Fruit fly (Drosophila melanogaster) whole organism, prepupa: Measurements from ENCODE around the gene AdipoR.

Experiments used
- CG10669 ChIP-seq: fragments of 200-800 bp; sonication (Bioruptor generic); optimal IDR thresholded peaks from 3 replicates; lab custom pipeline; 2018; ENCODE audit warnings: missing biosample characterization, mild to moderate bottlenecking, missing genetic modification characterization, moderate library complexity
- CG11294 ChIP-seq: fragments of 200-800 bp; sonication (Bioruptor generic); IDR thresholded peaks from 2 replicates; pipeline ENCODE4 v1.3.6; 2022; ENCODE audit warnings: missing biosample characterization, missing genetic modification characterization
- CG11762 ChIP-seq: fragments of 200-800 bp; sonication (Bioruptor generic); optimal IDR thresholded peaks from 3 replicates; lab custom pipeline; 2016; ENCODE audit warnings: missing biosample characterization, missing genetic modification characterization; ENCODE audit not compliant: insufficient read depth
- CG11902 ChIP-seq: fragments of 200-800 bp; sonication (Bioruptor generic); optimal IDR thresholded peaks from 3 replicates; lab custom pipeline; 2016; ENCODE audit warnings: missing biosample characterization, missing genetic modification characterization
- CG15336 ChIP-seq: fragments of 200-800 bp; sonication (Bioruptor generic); IDR thresholded peaks from 2 replicates; pipeline ENCODE4 v1.3.6; 2022; ENCODE audit warnings: missing biosample characterization, missing genetic modification characterization
- CG3032 ChIP-seq: fragments of 200-800 bp; optimal IDR thresholded peaks from 2 replicates; lab custom pipeline; 2019; ENCODE audit warnings: missing biosample characterization, mild to moderate bottlenecking, missing genetic modification characterization, moderate library complexity
- CG31627 ChIP-seq: fragments of 200-800 bp; sonication (Bioruptor generic); optimal IDR thresholded peaks from 3 replicates; lab custom pipeline; 2016; ENCODE audit warnings: missing biosample characterization, missing genetic modification characterization
- CG3919 ChIP-seq: fragments of 200-800 bp; sonication (Bioruptor generic); optimal IDR thresholded peaks from 3 replicates; lab custom pipeline; 2016; ENCODE audit warnings: missing biosample characterization, missing genetic modification characterization
- CG4318 ChIP-seq: fragments of 200-800 bp; sonication (Bioruptor generic); optimal IDR thresholded peaks from 3 replicates; lab custom pipeline; 2017; ENCODE audit warnings: missing biosample characterization, mild to moderate bottlenecking, missing genetic modification characterization
- CG6163 ChIP-seq: fragments of 200-800 bp; sonication (Bioruptor generic); IDR thresholded peaks from 3 replicates; pipeline ENCODE4 v1.3.6; 2022; ENCODE audit warnings: missing biosample characterization, missing genetic modification characterization
- CG6276 ChIP-seq: fragments of 200-800 bp; sonication (Bioruptor generic); optimal IDR thresholded peaks from 2 replicates; lab custom pipeline; 2017; ENCODE audit warnings: missing biosample characterization, mild to moderate bottlenecking, missing genetic modification characterization
- CG6792 ChIP-seq: fragments of 200-800 bp; sonication (Bioruptor generic); optimal IDR thresholded peaks from 3 replicates; lab custom pipeline; 2016; ENCODE audit warnings: missing biosample characterization, missing genetic modification characterization
- CG6808 ChIP-seq: fragments of 200-800 bp; sonication (Bioruptor generic); optimal IDR thresholded peaks from 3 replicates; lab custom pipeline; 2017; ENCODE audit warnings: missing biosample characterization, missing genetic modification characterization, mild to moderate bottlenecking, moderate library complexity, missing genetic modification reagents
- CG6854 ChIP-seq: fragments of 200-800 bp; sonication (Bioruptor generic); optimal IDR thresholded peaks from 2 replicates; lab custom pipeline; 2017; ENCODE audit warnings: missing biosample characterization, mild to moderate bottlenecking, missing genetic modification characterization
- CG8319 ChIP-seq: fragments of 200-800 bp; sonication (Bioruptor generic); optimal IDR thresholded peaks from 3 replicates; lab custom pipeline; 2016; ENCODE audit warnings: missing biosample characterization, missing genetic modification characterization
- CG8632 ChIP-seq: fragments of 200-800 bp; sonication (Bioruptor generic); optimal IDR thresholded peaks from 3 replicates; lab custom pipeline; 2016; ENCODE audit warnings: missing biosample characterization, missing genetic modification characterization
- CG9139 ChIP-seq: fragments of 200-800 bp; sonication (Bioruptor generic); optimal IDR thresholded peaks from 3 replicates; lab custom pipeline; 2017; ENCODE audit warnings: missing biosample characterization, mild to moderate bottlenecking, missing genetic modification characterization
- Eip75B ChIP-seq: fragments of 200-800 bp; sonication (Bioruptor generic); optimal IDR thresholded peaks from 3 replicates; lab custom pipeline; 2016; ENCODE audit warnings: missing biosample characterization, missing genetic modification characterization
- Eip78C ChIP-seq: fragments of 200-800 bp; sonication (Bioruptor generic); peaks from one replicate; lab custom pipeline; 2016; ENCODE audit warnings: missing biosample characterization, missing genetic modification characterization
- Eip93F ChIP-seq: fragments of 200-800 bp; sonication (Bioruptor generic); optimal IDR thresholded peaks from 2 replicates; lab custom pipeline; 2016; ENCODE audit warnings: missing biosample characterization, mild to moderate bottlenecking, missing genetic modification characterization
- Ets21C ChIP-seq: fragments of 200-800 bp; sonication (Bioruptor generic); optimal IDR thresholded peaks from 3 replicates; lab custom pipeline; 2016; ENCODE audit warnings: missing biosample characterization, missing genetic modification characterization
- Ets96B ChIP-seq: fragments of 200-800 bp; optimal IDR thresholded peaks from 2 replicates; lab custom pipeline; 2019; ENCODE audit warnings: missing biosample characterization, mild to moderate bottlenecking, missing genetic modification characterization, moderate library complexity
- Hr39 ChIP-seq: fragments of 200-800 bp; sonication (Bioruptor generic); optimal IDR thresholded peaks from 2 replicates; lab custom pipeline; 2016; ENCODE audit warnings: missing biosample characterization, missing genetic modification characterization
- Hr4 ChIP-seq: fragments of 200-800 bp; sonication (Bioruptor generic); optimal IDR thresholded peaks from 3 replicates; lab custom pipeline; 2016; ENCODE audit warnings: missing biosample characterization, missing genetic modification characterization
- Lpt ChIP-seq: fragments of 200-800 bp; sonication (Bioruptor generic); optimal IDR thresholded peaks from 3 replicates; lab custom pipeline; 2016; ENCODE audit warnings: missing biosample characterization, missing genetic modification characterization
- Met ChIP-seq: fragments of 200-800 bp; sonication (Bioruptor generic); optimal IDR thresholded peaks from 3 replicates; lab custom pipeline; 2016; ENCODE audit warnings: missing biosample characterization, missing genetic modification characterization
- Smox ChIP-seq: fragments of 200-800 bp; sonication (Bioruptor generic); optimal IDR thresholded peaks from 3 replicates; lab custom pipeline; 2016; ENCODE audit warnings: missing biosample characterization, missing genetic modification characterization
- Sox14 ChIP-seq: fragments of 200-800 bp; sonication (Bioruptor generic); optimal IDR thresholded peaks from 3 replicates; lab custom pipeline; 2016; ENCODE audit warnings: missing biosample characterization, missing genetic modification characterization
- achi ChIP-seq: fragments of 200-800 bp; sonication (Bioruptor generic); optimal IDR thresholded peaks from 3 replicates; lab custom pipeline; 2016; ENCODE audit warnings: missing biosample characterization, missing genetic modification characterization
- acj6 ChIP-seq: fragments of 200-800 bp; sonication (Bioruptor generic); optimal IDR thresholded peaks from 3 replicates; lab custom pipeline; 2016; ENCODE audit warnings: missing biosample characterization, missing genetic modification characterization
- cyc ChIP-seq: fragments of 200-800 bp; sonication (Bioruptor generic); optimal IDR thresholded peaks from 3 replicates; lab custom pipeline; 2016; ENCODE audit warnings: missing biosample characterization, missing genetic modification characterization
- dac ChIP-seq: fragments of 200-800 bp; sonication (Bioruptor generic); optimal IDR thresholded peaks from 2 replicates; lab custom pipeline; 2017; ENCODE audit warnings: missing biosample characterization, mild to moderate bottlenecking, missing genetic modification characterization
- eg ChIP-seq: fragments of 200-800 bp; sonication (Bioruptor generic); IDR thresholded peaks from 3 replicates; pipeline ENCODE4 v1.3.6; 2022; ENCODE audit warnings: missing biosample characterization, missing genetic modification characterization
- esn ChIP-seq: fragments of 200-800 bp; sonication (Bioruptor generic); optimal IDR thresholded peaks from 2 replicates; lab custom pipeline; 2016; ENCODE audit warnings: missing biosample characterization, mild to moderate bottlenecking, missing genetic modification characterization, moderate library complexity
- fd59A ChIP-seq: fragments of 200-800 bp; sonication (Bioruptor generic); optimal IDR thresholded peaks from 2 replicates; lab custom pipeline; 2017; ENCODE audit warnings: missing biosample characterization, mild to moderate bottlenecking, missing genetic modification characterization, missing genetic modification reagents
- fkh ChIP-seq: fragments of 200-800 bp; sonication (Bioruptor generic); optimal IDR thresholded peaks from 3 replicates; lab custom pipeline; 2017; ENCODE audit warnings: missing biosample characterization, mild to moderate bottlenecking, missing genetic modification characterization, moderate library complexity
- lz ChIP-seq: fragments of 200-800 bp; sonication (Bioruptor generic); optimal IDR thresholded peaks from 3 replicates; lab custom pipeline; 2016; ENCODE audit warnings: missing biosample characterization, missing genetic modification characterization
- net ChIP-seq: fragments of 200-800 bp; sonication (Bioruptor generic); optimal IDR thresholded peaks from 3 replicates; lab custom pipeline; 2016; ENCODE audit warnings: missing biosample characterization, missing genetic modification characterization
- salr ChIP-seq, 2 experiments: fragments of 200-800 bp; sonication (Bioruptor generic); optimal IDR thresholded peaks; 3 replicates each; lab custom pipeline; 2016 to 2018; ENCODE audit warnings: missing biosample characterization in 2 of 2, missing genetic modification characterization in 2 of 2, mild to moderate bottlenecking in 1 of 2
- svp ChIP-seq: fragments of 200-800 bp; sonication (Bioruptor generic); peaks from one replicate; lab custom pipeline; 2016; ENCODE audit warnings: missing biosample characterization, missing genetic modification characterization
- vri ChIP-seq: fragments of 200-800 bp; sonication (Bioruptor generic); optimal IDR thresholded peaks from 3 replicates; lab custom pipeline; 2016; ENCODE audit warnings: missing biosample characterization, mild to moderate bottlenecking, missing genetic modification characterization

The AdipoR gene

dm6 chr3R:22528264-22529158, 19.1 kb downstream of the AdipoR start, which contains the start of gene CG5346 (continued):
- peak; percentile 3 for TF ChIP-seq net (GFP tag; lab: Kevin White, UChicago)
- TF ChIP-seq CG4318 (GFP tag; lab: Kevin White, UChicago), result no peak
- no peak for TF ChIP-seq dac (GFP tag; lab: Kevin White, UChicago)
- TF ChIP-seq CG8319 (GFP tag; lab: Kevin White, UChicago), result no peak

DNA sequence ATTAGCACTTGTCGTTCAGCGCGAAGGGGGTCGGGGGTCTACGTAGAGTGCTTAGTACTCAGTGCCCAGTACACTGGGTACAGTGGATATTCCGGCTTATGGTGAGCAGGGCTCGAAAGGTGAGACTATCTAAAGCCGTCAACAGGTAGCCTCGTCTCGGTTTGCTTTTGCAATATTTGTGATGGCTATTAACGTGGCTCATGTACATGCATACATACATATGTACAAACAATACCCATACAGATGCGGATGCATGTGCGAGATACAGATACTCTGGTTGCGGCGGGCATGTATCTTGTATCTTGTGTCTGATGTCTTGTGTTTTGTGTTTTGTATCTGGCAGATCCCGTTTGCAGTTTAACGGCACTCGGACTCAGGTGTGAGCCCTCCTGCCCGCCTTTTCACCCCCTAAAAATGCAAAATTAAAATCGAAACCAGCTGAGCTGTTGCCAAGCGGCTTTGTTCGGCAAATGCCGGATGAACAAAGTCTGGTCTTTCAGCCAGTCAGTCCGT, 20.0 kb downstream of the AdipoR start:
- TF ChIP-seq fkh, result peak; percentile 42
- no peak for TF ChIP-seq Ets96B (tag; lab: Kevin White, UChicago)
- TF ChIP-seq CG9139 (GFP tag; lab: Kevin White, UChicago), result peak; percentile 4
- TF ChIP-seq CG11902 (GFP tag; lab: Kevin White, UChicago), result no peak
- TF ChIP-seq CG11294 (GFP tag; lab: Robert Waterston, UW), result no peak
- TF ChIP-seq CG6792, result no peak
- no peak for TF ChIP-seq Lpt (GFP tag; lab: Kevin White, UChicago)
- peak; percentile 70 for TF ChIP-seq Eip78C (GFP tag; lab: Kevin White, UChicago)
- no peak for TF ChIP-seq fd59A (GFP tag; lab: Kevin White, UChicago)
- TF ChIP-seq Eip75B (GFP tag; lab: Kevin White, UChicago), result no peak
- TF ChIP-seq CG6163 (GFP tag; lab: Robert Waterston, UW), result peak; percentile 42; the same call in 1 of the 3 replicates
- TF ChIP-seq Hr4 (GFP tag; lab: Kevin White, UChicago), result no peak
- TF ChIP-seq Ets21C, result no peak
- no peak for TF ChIP-seq Met (GFP tag; lab: Kevin White, UChicago)
- peak; percentile 7 for TF ChIP-seq CG6808 (GFP tag; lab: Kevin White, UChicago)
- TF ChIP-seq Smox, result no peak

dm6 chr3R:22527192-22527591, 20.5 kb downstream of the AdipoR start:
- TF ChIP-seq CG6792, result no peak
- TF ChIP-seq svp, result no peak
- peak; percentile 62 for TF ChIP-seq vri (GFP tag; lab: Kevin White, UChicago)
- TF ChIP-seq net (GFP tag; lab: Kevin White, UChicago), result no peak
- no peak for TF ChIP-seq CG10669
- TF ChIP-seq CG4318 (GFP tag; lab: Kevin White, UChicago), result no peak
- no peak for TF ChIP-seq Eip93F
- TF ChIP-seq Ets21C, result no peak

DNA sequence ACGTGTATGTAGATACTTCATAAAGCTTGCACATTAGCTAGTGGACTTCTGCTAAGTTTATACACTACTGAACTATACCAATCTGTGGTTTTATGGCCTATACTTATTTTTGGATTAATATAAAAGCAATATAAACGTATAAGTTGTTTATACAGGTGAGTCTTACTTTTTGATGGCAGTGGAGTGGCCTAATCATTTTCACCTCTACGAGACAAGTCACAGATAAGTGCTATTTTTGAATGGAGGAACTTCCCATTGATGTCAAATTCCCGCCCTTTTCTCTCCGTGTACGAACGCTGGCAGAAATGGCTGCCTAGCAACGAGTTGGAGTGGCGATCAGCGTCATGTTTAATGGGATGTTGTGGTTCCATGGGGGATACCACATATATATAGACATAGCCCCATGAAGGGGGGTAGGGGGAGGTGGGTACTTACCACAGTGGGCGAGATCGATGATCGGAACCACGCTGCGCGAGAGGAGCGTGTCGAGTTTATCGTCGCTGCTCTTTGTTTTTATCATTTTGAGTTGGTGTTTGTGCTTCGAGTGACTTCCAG, 21.2 kb downstream of the AdipoR start:
- TF ChIP-seq CG6792 (peak; percentile 23), vri (GFP tag; lab: Kevin White, UChicago) (no peak), CG6276 (GFP tag; lab: Kevin White, UChicago) (peak; percentile 2), CG8632 (GFP tag; lab: Kevin White, UChicago) (no peak), salr (GFP tag; optimal IDR thresholded peaks at IDR 0.05; lab: Kevin White, UChicago) (peak in 1 of 2 experiments; percentile 63), CG15336 (no peak), fkh (peak; percentile 28), CG3032 (tag; lab: Kevin White, UChicago) (no peak), esn (peak; percentile 38), Sox14 (GFP tag; lab: Kevin White, UChicago) (peak; percentile 17), lz (GFP tag; lab: Kevin White, UChicago) (peak; percentile 3), CG11294 (GFP tag; lab: Robert Waterston, UW) (no peak), eg (GFP tag; lab: Robert Waterston, UW) (peak; percentile 69), CG8319 (GFP tag; lab: Kevin White, UChicago) (no peak), CG11762 (no peak), Ets21C (no peak), CG31627 (GFP tag; lab: Kevin White, UChicago) (no peak), Lpt (GFP tag; lab: Kevin White, UChicago) (no peak), CG10669 (peak; percentile 34), dac (GFP tag; lab: Kevin White, UChicago) (no peak), CG6854 (GFP tag; lab: Kevin White, UChicago) (no peak), CG3919 (GFP tag; lab: Kevin White, UChicago) (peak; percentile 30), CG11902 (GFP tag; lab: Kevin White, UChicago) (no peak), Met (GFP tag; lab: Kevin White, UChicago) (peak; percentile 37), acj6 (GFP tag; lab: Kevin White, UChicago) (peak; percentile 33), svp (peak; percentile 67), cyc (GFP tag; lab: Kevin White, UChicago) (no peak), Eip75B (GFP tag; lab: Kevin White, UChicago) (peak; percentile 56), achi (GFP tag; lab: Kevin White, UChicago) (peak; percentile 41), Hr39 (peak; percentile 15), Smox (peak; percentile 14), Eip78C (GFP tag; lab: Kevin White, UChicago) (peak; percentile 91)
